ENCODE assay signal across 5 worm cellular contexts in genomic region chrIV:6172959-6173358, ce11.
TF ChIP-seq lines count a peak whose summit lies in the region.

No protein-coding gene starts in this region.

TF ChIP-seq in whole organism, L1 larva, 84 proteins besides CTCF, POLR2A, EP300 and RAD21:
- TF ChIP-seq lin-14 (GFP tag; optimal IDR thresholded peaks at IDR 0.05; lab: Kevin White, UChicago) = peak; percentile 53
- TF ChIP-seq mdl-1 (tag; optimal IDR thresholded peaks at IDR 0.05; lab: Kevin White, UChicago) = no peak
- peak; percentile 68 for TF ChIP-seq fkh-10 (GFP tag; optimal IDR thresholded peaks at IDR 0.05; lab: Kevin White, UChicago)
- TF ChIP-seq isw-1 (GFP tag; IDR thresholded peaks at IDR 0.05; lab: Robert Waterston, UW) = no peak

TF ChIP-seq in whole organism, L3 larva, 47 proteins besides CTCF, POLR2A, EP300 and RAD21:
- TF ChIP-seq fkh-10 (GFP tag; optimal IDR thresholded peaks at IDR 0.05; lab: Kevin White, UChicago) (peak; percentile 9), elt-2 (tag; optimal IDR thresholded peaks at IDR 0.05; lab: Kevin White, UChicago) (no peak), egl-27 (tag; optimal IDR thresholded peaks at IDR 0.05; lab: Kevin White, UChicago) (no peak)

TF ChIP-seq in whole organism, L4 larva, 104 proteins besides CTCF, POLR2A, EP300 and RAD21:
- no peak for TF ChIP-seq snpc-4 (tag; optimal IDR thresholded peaks at IDR 0.05; lab: Kevin White, UChicago)
- TF ChIP-seq fkh-10 (GFP tag; optimal IDR thresholded peaks at IDR 0.05; lab: Kevin White, UChicago) = peak; percentile 32
TF ChIP-seq in whole organism, L4 larva: peak in this region for 1.

TF ChIP-seq in whole organism, late embryonic, 69 proteins besides CTCF, POLR2A, EP300 and RAD21:
- no peak for TF ChIP-seq syd-9 (tag; optimal IDR thresholded peaks at IDR 0.05; lab: Kevin White, UChicago)
- TF ChIP-seq unc-42 (tag; optimal IDR thresholded peaks at IDR 0.05; lab: Kevin White, UChicago) = peak; percentile 24

TF ChIP-seq in whole organism, mixed stage, embryonic, 35 proteins besides CTCF, POLR2A, EP300 and RAD21:
- TF ChIP-seq sptf-1 (tag; optimal IDR thresholded peaks at IDR 0.05; lab: Kevin White, UChicago) (no peak), nhr-76 (tag; optimal IDR thresholded peaks at IDR 0.05; lab: Kevin White, UChicago) (no peak), lin-32 (GFP tag; optimal IDR thresholded peaks at IDR 0.05; lab: Kevin White, UChicago) (no peak), ces-1 (GFP tag; optimal IDR thresholded peaks at IDR 0.05; lab: Kevin White, UChicago) (peak; percentile 12)

Comparison
In these comparisons a context has a peak if more than half of its experiments do, and no peak if none do; other contexts are left out.
1. Of the 29 proteins assayed by ChIP-seq in both whole organism, L4 larva and whole organism, L1 larva: peak only in whole organism, L4 larva: none; only in whole organism, L1 larva: none; in both: fkh-10; in neither: 28.